Worm (Caenorhabditis elegans): ENCODE measurements around the gene K07H8.11.

K07H8.11 gene

ce11 chrIV:8286352-8286751, 11.2 kb upstream of the K07H8.11 start, which contains the start of gene K07H8.9 (continued):
- TF ChIP-seq snpc-4 (GFP tag; optimal IDR thresholded peaks at IDR 0.05) (no peak), snpc-4 (tag; optimal IDR thresholded peaks at IDR 0.05) (peak in 2 of 4 experiments; percentile 27 to 29), F22D6.2 (tag; optimal IDR thresholded peaks at IDR 0.05) (no peak), madf-10 (tag; optimal IDR thresholded peaks at IDR 0.05) (no peak), Y53F4B.3 (GFP tag; IDR thresholded peaks at IDR 0.05) (no peak), dox-1 (GFP tag; IDR thresholded peaks at IDR 0.05) (no peak), repo-1 (tag; optimal IDR thresholded peaks at IDR 0.05) (no peak), ztf-28 (GFP tag; IDR thresholded peaks at IDR 0.05) (no peak), akir-1 (GFP tag; optimal IDR thresholded peaks at IDR 0.05) (no peak), D2030.7 (GFP tag; IDR thresholded peaks at IDR 0.05) (no peak), mes-4 (tag; optimal IDR thresholded peaks at IDR 0.05) (no peak), egrh-3 (GFP tag; IDR thresholded peaks at IDR 0.05) (no peak), Y53G8AR.9 (GFP tag; conservative IDR thresholded peaks at IDR 0.05) (no peak), ztf-26 (tag; optimal IDR thresholded peaks at IDR 0.05) (no peak), hmg-20 (GFP tag; IDR thresholded peaks at IDR 0.05) (no peak), nfya-1 (tag; optimal IDR thresholded peaks at IDR 0.05; ENCODE audit: borderline replicate concordance, insufficient read depth) (no peak), dpl-1 (GFP tag; optimal IDR thresholded peaks at IDR 0.05) (no peak), somi-1 (GFP tag; optimal IDR thresholded peaks at IDR 0.05) (no peak), nhr-120 (GFP tag; IDR thresholded peaks at IDR 0.05) (no peak), F57A8.1 (GFP tag; optimal IDR thresholded peaks at IDR 0.05) (no peak), B0019.2 (GFP tag; conservative IDR thresholded peaks at IDR 0.05) (no peak), hsf-1 (GFP tag; IDR thresholded peaks at IDR 0.05) (peak; percentile 57; the same call in 1 of the 2 replicates), nfyb-1 (GFP tag; IDR thresholded peaks at IDR 0.05) (no peak), pha-4 (tag; optimal IDR thresholded peaks at IDR 0.05) (no peak), nhr-90 (tag; optimal IDR thresholded peaks at IDR 0.05) (no peak), Y67H2A.10 (GFP tag; conservative IDR thresholded peaks at IDR 0.05) (no peak), snpc-3.4 (tag; optimal IDR thresholded peaks at IDR 0.05) (no peak), F10E7.11 (tag; optimal IDR thresholded peaks at IDR 0.05) (no peak), atf-7 (tag; optimal IDR thresholded peaks at IDR 0.05) (no peak), B0261.1 (tag; optimal IDR thresholded peaks at IDR 0.05) (no peak), chd-7 (tag; optimal IDR thresholded peaks at IDR 0.05) (no peak), snpc-1.3 (tag; optimal IDR thresholded peaks at IDR 0.05; ENCODE audit: insufficient read depth) (no peak), unc-62 (GFP tag; optimal IDR thresholded peaks at IDR 0.05) (no peak), gei-17 (GFP tag; optimal IDR thresholded peaks at IDR 0.05) (no peak), F52B5.7 (tag; optimal IDR thresholded peaks at IDR 0.05) (no peak), fkh-3 (tag; optimal IDR thresholded peaks at IDR 0.05) (peak; percentile 6), K11D2.4 (GFP tag; IDR thresholded peaks at IDR 0.05) (no peak), nhr-179 (tag; optimal IDR thresholded peaks at IDR 0.05) (no peak), bed-1 (GFP tag; IDR thresholded peaks at IDR 0.05) (no peak), ama-1 (optimal IDR thresholded peaks at IDR 0.05) (no peak), ama-1 (GFP tag; optimal IDR thresholded peaks at IDR 0.05) (peak in 1 of 2 experiments; percentile 85), madf-3 (GFP tag; IDR thresholded peaks at IDR 0.05) (no peak), ekl-4 (GFP tag; IDR thresholded peaks at IDR 0.05) (no peak), mcd-1 (GFP tag; IDR thresholded peaks at IDR 0.05) (no peak), sptf-2 (GFP tag; optimal IDR thresholded peaks at IDR 0.05) (no peak), ceh-58 (GFP tag; IDR thresholded peaks at IDR 0.05) (no peak), tbx-9 (tag; optimal IDR thresholded peaks at IDR 0.05; ENCODE audit: borderline replicate concordance) (no peak), egl-44 (GFP tag; IDR thresholded peaks at IDR 0.05) (no peak), ztf-25 (GFP tag; IDR thresholded peaks at IDR 0.05) (no peak), egl-18 (GFP tag; IDR thresholded peaks at IDR 0.05) (no peak), madf-8 (GFP tag; conservative IDR thresholded peaks at IDR 0.05) (no peak)

Measured in whole organism, young adult.